Fruit fly (Drosophila melanogaster) whole organism, embryonic: ENCODE measurements around the gene CG13838.

Experiments
- Adf1 ChIP-seq: fragments of 200-800 bp; sonication (Bioruptor generic); IDR thresholded peaks from 2 replicates; pipeline ENCODE4 v1.3.6; 2022; ENCODE audit warnings: missing biosample characterization, missing genetic modification characterization
- CG10267 ChIP-seq: fragments of 200-800 bp; sonication (Bioruptor generic); optimal IDR thresholded peaks from 2 replicates; lab custom pipeline; 2018; ENCODE audit warnings: missing biosample characterization, mild to moderate bottlenecking, missing genetic modification characterization, moderate library complexity
- CG10543 ChIP-seq: fragments of 200-800 bp; sonication (Bioruptor generic); optimal IDR thresholded peaks from 3 replicates; lab custom pipeline; 2017; ENCODE audit warnings: missing biosample characterization, mild to moderate bottlenecking, missing genetic modification characterization, moderate library complexity
- CG12659 ChIP-seq: fragments of 200-800 bp; sonication (Bioruptor generic); optimal IDR thresholded peaks from 3 replicates; lab custom pipeline; 2017; ENCODE audit warnings: mild to moderate bottlenecking, missing biosample characterization, missing genetic modification reagents, missing genetic modification characterization
- CG13123 ChIP-seq: fragments of 200-800 bp; sonication (Bioruptor generic); optimal IDR thresholded peaks from 2 replicates; lab custom pipeline; 2016; ENCODE audit warnings: missing biosample characterization, missing genetic modification characterization
- CG15479 ChIP-seq: fragments of 200-800 bp; sonication (Bioruptor generic); optimal IDR thresholded peaks from 3 replicates; lab custom pipeline; 2019; ENCODE audit warnings: missing biosample characterization, mild to moderate bottlenecking, missing genetic modification characterization, moderate library complexity
- CG15514 ChIP-seq: fragments of 200-800 bp; sonication (Bioruptor generic); optimal IDR thresholded peaks from 3 replicates; lab custom pipeline; 2017; ENCODE audit warnings: missing biosample characterization, missing genetic modification characterization, mild to moderate bottlenecking, moderate library complexity, missing genetic modification reagents
- CG16863 ChIP-seq: fragments of 200-800 bp; sonication (Bioruptor generic); optimal IDR thresholded peaks from 3 replicates; lab custom pipeline; 2016; ENCODE audit warnings: missing biosample characterization, missing genetic modification characterization
- CG1792 ChIP-seq: fragments of 200-800 bp; sonication (Bioruptor generic); optimal IDR thresholded peaks from 2 replicates; lab custom pipeline; 2016; ENCODE audit warnings: missing biosample characterization, missing genetic modification characterization
- CG18599 ChIP-seq: fragments of 200-800 bp; sonication (Bioruptor generic); optimal IDR thresholded peaks from 3 replicates; lab custom pipeline; 2017; ENCODE audit warnings: missing biosample characterization, missing genetic modification characterization, mild to moderate bottlenecking, moderate library complexity, missing genetic modification reagents
- CG31441 ChIP-seq: fragments of 200-800 bp; sonication (Bioruptor generic); IDR thresholded peaks from 2 replicates; pipeline ENCODE4 v1.3.6; 2022; ENCODE audit warnings: missing biosample characterization, missing genetic modification characterization
- CG32532 ChIP-seq: fragments of 200-800 bp; sonication (Bioruptor generic); IDR thresholded peaks from 2 replicates; pipeline ENCODE4 v1.3.6; 2022; ENCODE audit warnings: missing biosample characterization, missing genetic modification characterization
- CG6689 ChIP-seq: fragments of 200-800 bp; sonication (Bioruptor generic); IDR thresholded peaks from 2 replicates; pipeline ENCODE4 v1.3.6; 2022; ENCODE audit warnings: missing biosample characterization, missing genetic modification characterization
- CG7357 ChIP-seq: fragments of 200-800 bp; sonication (Bioruptor generic); IDR thresholded peaks from 3 replicates; pipeline ENCODE4 v1.3.6; 2022; ENCODE audit warnings: missing biosample characterization, missing genetic modification characterization
- CG7556 ChIP-seq: fragments of 200-800 bp; sonication (Bioruptor generic); optimal IDR thresholded peaks from 2 replicates; lab custom pipeline; 2017; ENCODE audit warnings: missing biosample characterization, mild to moderate bottlenecking, missing genetic modification characterization
- CkIIα-i1 ChIP-seq: fragments of 200-800 bp; sonication (Bioruptor generic); IDR thresholded peaks from 2 replicates; pipeline ENCODE4 v1.3.6; 2022; ENCODE audit warnings: missing biosample characterization, missing genetic modification characterization
- Dll ChIP-seq: fragments of 200-800 bp; sonication (Bioruptor generic); IDR thresholded peaks from 4 replicates; pipeline ENCODE4 v1.3.6; 2022; ENCODE audit warnings: missing biosample characterization, missing genetic modification characterization; ENCODE audit not compliant: partially characterized antibody
- Ets65A ChIP-seq: fragments of 200-800 bp; sonication (Bioruptor generic); peaks from one replicate; lab custom pipeline; 2016; ENCODE audit warnings: missing biosample characterization, missing genetic modification characterization
- Ets97D ChIP-seq: fragments of 200-800 bp; sonication (Bioruptor generic); optimal IDR thresholded peaks from 3 replicates; lab custom pipeline; 2016; ENCODE audit warnings: missing biosample characterization, missing genetic modification characterization
- Hr51 ChIP-seq, 2 experiments: fragments of 200-800 bp; sonication (Bioruptor generic); optimal IDR thresholded peaks; 2 replicates in 1 of 2; 3 replicates in 1 of 2; lab custom pipeline; 2016 to 2018; ENCODE audit warnings: missing biosample characterization in 2 of 2, missing genetic modification characterization in 2 of 2, mild to moderate bottlenecking in 1 of 2, moderate library complexity in 1 of 2
- Oaz ChIP-seq: fragments of 200-800 bp; sonication (Bioruptor generic); IDR thresholded peaks from 2 replicates; pipeline ENCODE4 v1.3.6; 2022; ENCODE audit warnings: missing biosample characterization, missing genetic modification characterization
- Vsx1 ChIP-seq: fragments of 200-800 bp; sonication (Bioruptor generic); optimal IDR thresholded peaks from 2 replicates; lab custom pipeline; 2017; ENCODE audit warnings: missing biosample characterization, mild to moderate bottlenecking, missing genetic modification characterization, missing genetic modification reagents
- Xrp1 ChIP-seq: fragments of 200-800 bp; sonication (Bioruptor generic); IDR thresholded peaks from 2 replicates; pipeline ENCODE4 v1.3.6; 2022; ENCODE audit warnings: missing biosample characterization, missing genetic modification characterization
- abd-A ChIP-seq: fragments of 200-800 bp; sonication (Bioruptor generic); optimal IDR thresholded peaks from 3 replicates; lab custom pipeline; 2019; ENCODE audit warnings: missing biosample characterization, mild to moderate bottlenecking, missing genetic modification characterization, moderate library complexity
- btn ChIP-seq: fragments of 200-800 bp; sonication (Bioruptor generic); optimal IDR thresholded peaks from 2 replicates; lab custom pipeline; 2016; ENCODE audit warnings: missing biosample characterization, missing genetic modification characterization
- chinmo ChIP-seq: fragments of 200-800 bp; sonication (Bioruptor generic); IDR thresholded peaks from 4 replicates; pipeline ENCODE4 v1.3.6; 2022; ENCODE audit warnings: missing biosample characterization, missing genetic modification characterization; ENCODE audit not compliant: partially characterized antibody
- ci ChIP-seq: fragments of 200-800 bp; sonication (Bioruptor generic); IDR thresholded peaks from 3 replicates; pipeline ENCODE4 v1.3.6; 2022; ENCODE audit warnings: missing biosample characterization, missing genetic modification characterization
- croc ChIP-seq: fragments of 200-800 bp; sonication (Bioruptor generic); conservative IDR thresholded peaks from 3 replicates; pipeline ENCODE4 v1.3.6; 2022; ENCODE audit warnings: missing biosample characterization, missing genetic modification characterization
- crp ChIP-seq, 2 experiments: fragments of 200-800 bp; sonication (Bioruptor generic); optimal IDR thresholded peaks; 2 replicates in 1 of 2; 3 replicates in 1 of 2; lab custom pipeline; 2017; ENCODE audit warnings: missing biosample characterization in 2 of 2, missing genetic modification characterization in 2 of 2, mild to moderate bottlenecking in 1 of 2, moderate library complexity in 1 of 2
- dan ChIP-seq: fragments of 200-800 bp; sonication (Bioruptor generic); IDR thresholded peaks from 2 replicates; pipeline ENCODE4 v1.3.6; 2022; ENCODE audit warnings: missing biosample characterization, missing genetic modification characterization
- dati ChIP-seq: fragments of 200-800 bp; sonication (Bioruptor generic); IDR thresholded peaks from 2 replicates; pipeline ENCODE4 v1.3.6; 2022; ENCODE audit warnings: missing biosample characterization, missing genetic modification characterization
- exex ChIP-seq: fragments of 200-800 bp; sonication (Bioruptor generic); optimal IDR thresholded peaks from 4 replicates; lab custom pipeline; 2018; ENCODE audit warnings: missing biosample characterization, mild to moderate bottlenecking, missing genetic modification characterization, moderate library complexity
- jigr1 ChIP-seq: fragments of 200-800 bp; sonication (Bioruptor generic); IDR thresholded peaks from 3 replicates; pipeline ENCODE4 v1.3.6; 2022; ENCODE audit warnings: missing biosample characterization, missing genetic modification characterization
- jing ChIP-seq: fragments of 200-800 bp; sonication (Bioruptor generic); optimal IDR thresholded peaks from 2 replicates; lab custom pipeline; 2018; ENCODE audit warnings: missing biosample characterization, mild to moderate bottlenecking, missing genetic modification characterization
- kni ChIP-seq: fragments of 200-800 bp; sonication (Bioruptor generic); optimal IDR thresholded peaks from 3 replicates; lab custom pipeline; 2017; ENCODE audit warnings: mild to moderate bottlenecking, missing biosample characterization, missing genetic modification reagents, missing genetic modification characterization
- lab ChIP-seq: fragments of 200-800 bp; sonication (Bioruptor generic); optimal IDR thresholded peaks from 3 replicates; lab custom pipeline; 2017; ENCODE audit warnings: missing biosample characterization, missing genetic modification characterization, mild to moderate bottlenecking, moderate library complexity, missing genetic modification reagents
- lov ChIP-seq, 2 experiments: fragments of 200-800 bp in 1 of 2; fragments of >200 bp in 1 of 2; sonication (Bioruptor generic) in 1 of 2; IDR thresholded peaks in 1 of 2; optimal IDR thresholded peaks in 1 of 2; 2 replicates in 1 of 2; 3 replicates in 1 of 2; pipeline versions ENCODE4 v1.3.6 to Lab custom; 2017 to 2022; ENCODE audit warnings: missing biosample characterization in 1 of 2, missing genetic modification characterization in 1 of 2
- phol ChIP-seq: fragments of 200-800 bp; sonication (Bioruptor generic); optimal IDR thresholded peaks from 3 replicates; lab custom pipeline; 2018; ENCODE audit warnings: missing biosample characterization, mild to moderate bottlenecking, missing genetic modification characterization, moderate library complexity
- prd ChIP-seq, 3 experiments: fragments of >200 bp in 2 of 3; fragments of 200-800 bp in 1 of 3; sonication (Bioruptor generic) in 1 of 3; optimal IDR thresholded peaks in 2 of 3; IDR thresholded peaks in 1 of 3; 2 replicates in 2 of 3; 3 replicates in 1 of 3; pipeline versions ENCODE4 v1.3.6 to Lab custom; 2017 to 2022; ENCODE audit warnings: missing biosample characterization in 1 of 3, missing genetic modification characterization in 1 of 3
- row ChIP-seq: fragments of 200-800 bp; sonication (Bioruptor generic); IDR thresholded peaks from 3 replicates; pipeline ENCODE4 v1.3.6; 2022; ENCODE audit warnings: missing biosample characterization, missing genetic modification characterization
- scrt ChIP-seq: fragments of 200-800 bp; sonication (Bioruptor generic); optimal IDR thresholded peaks from 2 replicates; lab custom pipeline; 2018; ENCODE audit warnings: missing biosample characterization, mild to moderate bottlenecking, missing genetic modification characterization, moderate library complexity
- sd ChIP-seq: fragments of 200-800 bp; sonication (Bioruptor generic); optimal IDR thresholded peaks from 3 replicates; lab custom pipeline; 2018; ENCODE audit warnings: missing biosample characterization, mild to moderate bottlenecking, missing genetic modification characterization, moderate library complexity
- sens ChIP-seq: fragments of 200-800 bp; sonication (Bioruptor generic); peaks from one replicate; lab custom pipeline; 2016; ENCODE audit warnings: missing biosample characterization, missing genetic modification characterization
- sim ChIP-seq: fragments of 200-800 bp; sonication (Bioruptor generic); IDR thresholded peaks from 2 replicates; pipeline ENCODE4 v1.3.6; 2022; ENCODE audit warnings: missing biosample characterization, missing genetic modification characterization
- vfl ChIP-seq: fragments of 200-800 bp; sonication (Bioruptor generic); optimal IDR thresholded peaks from 2 replicates; lab custom pipeline; 2016; ENCODE audit warnings: missing biosample characterization, missing genetic modification characterization

Gene CG13838

DNA sequence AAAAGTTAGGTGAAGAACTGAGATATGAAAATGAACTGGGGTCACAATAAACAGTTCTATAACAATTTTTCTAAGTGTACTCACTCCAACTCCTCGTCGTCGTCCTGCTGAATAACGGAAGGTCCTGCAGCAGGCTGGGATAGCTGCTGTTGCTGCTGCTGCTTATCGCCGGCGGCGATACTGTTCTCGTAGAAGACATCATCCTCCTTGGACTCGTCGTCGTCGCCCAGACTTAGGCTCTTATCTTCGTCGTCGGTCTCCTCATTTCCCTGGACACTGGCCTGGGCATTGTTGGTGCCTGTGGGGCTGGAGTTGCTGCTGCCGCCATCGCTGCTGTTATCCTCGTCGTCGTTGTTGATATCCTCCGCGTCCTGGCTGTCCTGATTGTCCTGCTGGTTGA is 39.2 kb downstream of the CG13838 start:
- TF ChIP-seq row (GFP tag; lab: Robert Waterston, UW) (0 out of 3 replicates have a peak, but pooled peaks have one; percentile 22), Ets65A (GFP tag; lab: Kevin White, UChicago) (peak; percentile 90), CG16863 (GFP tag; lab: Kevin White, UChicago) (no peak), CG12659 (no peak)

- TF ChIP-seq Dll (GFP tag; lab: Robert Waterston, UW) (no peak), CG18599 (GFP tag; lab: Kevin White, UChicago) (peak; percentile 25), Hr51 (GFP tag; optimal IDR thresholded peaks at IDR 0.05; lab: Kevin White, UChicago) (peak in 1 of 2 experiments; percentile 7), CG6689 (no peak), lab (GFP tag; lab: Kevin White, UChicago) (peak; percentile 3), Ets65A (GFP tag; lab: Kevin White, UChicago) (peak; percentile 43), phol (tag; lab: Kevin White, UChicago) (peak; percentile 55), ci (GFP tag; lab: Robert Waterston, UW) (0 out of 3 replicates have a peak, but pooled peaks have one; percentile 44), scrt (peak; percentile 17), Oaz (no peak), abd-A (tag; lab: Kevin White, UChicago) (peak; percentile 95), Ets97D (GFP tag; lab: Kevin White, UChicago) (peak; percentile 61), lov (optimal IDR thresholded peaks at IDR 0.05; lab: Kevin White, UChicago) (no peak), lov (GFP tag; IDR thresholded peaks at IDR 0.05; lab: Robert Waterston, UW) (0 out of 3 replicates have a peak, but pooled peaks have one; percentile 33)
- TF ChIP-seq, all 482 proteins: peak for 10
Observed at dm6 chr3R:23088252-23088651, 46.2 kb downstream of the CG13838 start.

DNA sequence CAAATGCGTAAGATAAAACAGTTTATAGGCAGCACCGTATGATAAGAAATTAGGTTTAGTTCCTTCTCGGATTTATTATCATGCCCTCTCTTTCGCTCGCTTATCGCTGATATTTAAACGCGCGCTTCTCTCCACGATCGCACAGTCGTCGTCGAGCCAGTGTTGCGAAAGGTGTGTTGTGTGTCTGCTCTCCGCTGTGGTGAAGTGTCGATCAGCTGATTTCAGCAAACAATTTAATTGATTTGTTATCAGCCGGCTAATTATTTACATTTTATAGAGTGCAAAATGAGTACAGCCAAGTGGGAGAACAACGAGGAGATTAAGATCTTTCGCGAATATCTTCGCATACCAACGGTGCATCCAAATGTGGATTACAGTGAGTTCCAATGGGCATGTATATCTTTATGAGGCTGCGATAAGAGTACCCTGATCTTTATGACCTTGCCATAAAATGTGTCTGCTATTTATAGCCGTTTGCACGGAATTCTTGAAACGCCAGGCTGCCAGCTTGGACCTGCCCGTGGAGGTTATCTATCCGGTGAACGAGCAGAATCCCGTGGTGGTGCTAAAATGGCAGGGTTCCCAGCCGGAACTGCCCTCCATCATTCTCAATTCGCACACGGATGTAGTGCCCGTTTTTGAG is 49.7 kb downstream of the CG13838 start, which contains the start of the genes CG17110 and CG6726:
TSS of gene CG17110 (plus strand) at position 139 of the 643 bp plus-strand sequence.
TSS of gene CG6726 (plus strand) at position 139 of the 643 bp plus-strand sequence.
- no peak for TF ChIP-seq CG1792 (GFP tag; lab: Kevin White, UChicago)
- no peak for TF ChIP-seq prd (optimal IDR thresholded peaks at IDR 0.05; lab: Kevin White, UChicago)
- TF ChIP-seq prd (GFP tag; IDR thresholded peaks at IDR 0.05; lab: Robert Waterston, UW) = no peak
- peak; percentile 54 for TF ChIP-seq Vsx1 (GFP tag; lab: Kevin White, UChicago)
- TF ChIP-seq croc (GFP tag; lab: Robert Waterston, UW) = no peak
- TF ChIP-seq CG7556 (GFP tag; lab: Kevin White, UChicago) = no peak
- no peak for TF ChIP-seq vfl (GFP tag; lab: Kevin White, UChicago)
- TF ChIP-seq Hr51 (GFP tag; optimal IDR thresholded peaks at IDR 0.05; lab: Kevin White, UChicago) = no peak
- no peak for TF ChIP-seq CG32532
- TF ChIP-seq Adf1 (GFP tag; lab: Robert Waterston, UW) = no peak
- no peak for TF ChIP-seq CkIIα-i1 (GFP tag; lab: Robert Waterston, UW)
- no peak for TF ChIP-seq CG15514 (GFP tag; lab: Kevin White, UChicago)
- no peak for TF ChIP-seq CG7357 (GFP tag; lab: Robert Waterston, UW)
- TF ChIP-seq CG31441 (GFP tag; lab: Robert Waterston, UW) = no peak
- TF ChIP-seq CG15479 (GFP tag; lab: Kevin White, UChicago) = no peak
- no peak for TF ChIP-seq jigr1
- TF ChIP-seq btn (GFP tag; lab: Kevin White, UChicago) = no peak
- TF ChIP-seq CG10267 (tag; lab: Kevin White, UChicago) = peak; percentile 53
- peak in 1 of 2 experiments; percentile 76 for TF ChIP-seq crp (GFP tag; optimal IDR thresholded peaks at IDR 0.05; lab: Kevin White, UChicago)
- TF ChIP-seq chinmo (GFP tag; lab: Robert Waterston, UW) = 0 out of 4 replicates have a peak, but pooled peaks have one; percentile 20
- TF ChIP-seq jing (GFP tag; lab: Kevin White, UChicago) = no peak
- TF ChIP-seq Xrp1 (GFP tag; lab: Robert Waterston, UW) = no peak
- TF ChIP-seq sens (GFP tag; lab: Kevin White, UChicago) = peak; percentile 26
- TF ChIP-seq sim (GFP tag; lab: Robert Waterston, UW) = no peak
- TF ChIP-seq dati (GFP tag; lab: Robert Waterston, UW) = no peak
- TF ChIP-seq sd = peak; percentile 33
- TF ChIP-seq exex (tag; lab: Kevin White, UChicago) = peak; percentile 77
- TF ChIP-seq CG13123 (GFP tag; lab: Kevin White, UChicago) = no peak
- TF ChIP-seq CG10543 = no peak
- no peak for TF ChIP-seq dan (GFP tag; lab: Robert Waterston, UW)
- TF ChIP-seq kni = no peak
